Fruit fly (Drosophila melanogaster) whole organism, wandering third instar larva: ENCODE results near the gene CG46517.
"Not testable (repeated sequence)": the region's sequence is repeated elsewhere in the genome, so short reads cannot be mapped to it uniquely, and the experiment has no call there.

ENCODE experiments used
- Hr78 ChIP-seq: fragments of >200 bp; optimal IDR thresholded peaks from 2 replicates; lab custom pipeline; 2017; ENCODE audit warnings: missing biosample characterization, missing genetic modification characterization
- tai ChIP-seq: sonication (Bioruptor generic); optimal IDR thresholded peaks from 2 replicates; lab custom pipeline; 2016; ENCODE audit warnings: missing biosample characterization, missing genetic modification characterization

DNA sequence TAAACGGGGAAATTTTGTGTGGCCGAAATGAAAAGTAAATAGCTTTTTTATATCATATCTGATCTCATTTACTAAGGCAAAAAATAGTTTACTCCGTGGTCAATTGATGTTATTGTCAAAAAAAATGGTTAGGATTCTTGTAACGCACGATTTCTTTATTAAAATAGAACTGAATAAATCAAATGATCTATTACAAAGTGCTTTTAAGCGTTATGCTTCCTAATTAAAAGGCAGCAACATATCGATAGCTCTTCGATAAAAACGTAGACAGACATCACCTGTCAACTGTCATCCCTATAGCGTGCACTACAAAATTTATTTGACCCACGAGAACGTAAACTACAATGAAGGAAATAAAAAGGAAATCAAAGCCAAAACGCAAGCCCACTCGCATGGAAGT lies 24.1 kb downstream of the CG46517 start, which contains the start of gene CG46521:
- not testable (repeated sequence) for TF ChIP-seq tai, Hr78 (GFP tag; lab: Kevin White, UChicago)
